Worm (Caenorhabditis elegans) whole organism, early embryonic: ENCODE measurements around the gene srh-251.

Experiments used
- F13C5.2 ChIP-seq: sonication (generic microtip); optimal IDR thresholded peaks from 2 replicates; lab custom pipeline; 2017; ENCODE audit warnings: mild to moderate bottlenecking, missing genetic modification characterization, inconsistent platforms, missing compliant biosample characterization
- aly-1 ChIP-seq: sonication (generic microtip); optimal IDR thresholded peaks from 2 replicates; lab custom pipeline; 2016; ENCODE audit warnings: missing genetic modification characterization, missing compliant biosample characterization
- ets-7 ChIP-seq: sonication (generic microtip); optimal IDR thresholded peaks from 2 replicates; lab custom pipeline; 2016; ENCODE audit warnings: missing genotype, missing genetic modification characterization, missing compliant biosample characterization
- flt-1 ChIP-seq: fragments of 200-800 bp; sonication (Bioruptor generic); IDR thresholded peaks from 2 replicates; pipeline ENCODE4 v1.3.6; 2022; ENCODE audit warnings: missing genetic modification characterization, missing compliant biosample characterization
- hmbx-1 ChIP-seq: sonication (generic microtip); optimal IDR thresholded peaks from 2 replicates; lab custom pipeline; 2016; ENCODE audit warnings: mild to moderate bottlenecking, missing genetic modification characterization, missing compliant biosample characterization
- hmg-4 ChIP-seq: fragments of 200-800 bp; sonication (Bioruptor generic); optimal IDR thresholded peaks from 2 replicates; lab custom pipeline; 2018; ENCODE audit warnings: mild to moderate bottlenecking, missing genetic modification characterization, missing compliant biosample characterization
- scrt-1 ChIP-seq: fragments of 200-800 bp; sonication (Bioruptor generic); IDR thresholded peaks from 2 replicates; pipeline ENCODE4 v1.3.6; 2022; ENCODE audit warnings: missing genetic modification characterization, missing compliant biosample characterization
- tbx-11 ChIP-seq: fragments of 200-800 bp; sonication (Bioruptor generic); IDR thresholded peaks from 2 replicates; pipeline ENCODE4 v1.3.6; 2022; ENCODE audit warnings: missing genetic modification characterization, missing compliant biosample characterization

srh-251 gene

DNA sequence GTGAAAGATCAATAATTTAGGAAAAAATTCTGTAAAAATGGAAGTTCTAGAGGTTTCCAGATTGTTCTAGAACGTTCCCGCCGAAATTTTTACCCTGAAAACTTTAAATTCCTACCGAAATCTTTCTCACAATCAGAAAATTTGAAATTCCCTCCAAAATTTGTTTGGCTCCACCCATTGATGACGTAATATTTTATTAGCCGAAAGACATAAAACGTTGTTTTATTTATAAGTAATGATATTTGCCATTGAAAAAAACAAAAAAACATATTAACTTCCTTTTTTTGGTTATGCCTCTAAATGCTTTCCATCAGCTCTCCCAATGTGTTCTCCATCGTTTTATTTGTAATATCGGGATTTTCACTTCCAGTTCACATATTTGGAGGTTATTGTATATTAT is 49.4 kb downstream of the srh-251 start, which contains the start of gene srh-295:
srh-295 (plus strand) TSS at position 301 of the 400 bp plus-strand sequence.
- TF ChIP-seq ets-7 (no peak), aly-1 (tag; lab: Kevin White, UChicago) (no peak), flt-1 (GFP tag; lab: Robert Waterston, UW) (no peak), scrt-1 (GFP tag; lab: Robert Waterston, UW) (no peak), hmbx-1 (no peak), F13C5.2 (no peak), tbx-11 (GFP tag; lab: Robert Waterston, UW) (no peak), hmg-4 (GFP tag; lab: Kevin White, UChicago) (no peak)
